Worm (Caenorhabditis elegans) whole organism, midembryonic: ENCODE results near the gene F17C11.13.

Experiments used
- klf-2 ChIP-seq: fragments of 200-800 bp; sonication (Bioruptor generic); conservative IDR thresholded peaks from 2 replicates; pipeline ENCODE4 v1.3.6; 2022; ENCODE audit warnings: missing genetic modification reagents, missing genetic modification characterization, missing compliant biosample characterization
- med-1 ChIP-seq: sonication (generic microtip); optimal IDR thresholded peaks from 2 replicates; lab custom pipeline; 2017; ENCODE audit warnings: missing genetic modification characterization, mild to moderate bottlenecking, missing compliant biosample characterization, antibody characterized with exemption, missing genetic modification reagents; ENCODE audit not compliant: insufficient read depth
- ref-1 ChIP-seq: fragments of 200-800 bp; sonication (Bioruptor generic); conservative IDR thresholded peaks from 2 replicates; pipeline ENCODE4 v1.3.6; 2022; ENCODE audit warnings: missing genetic modification reagents, missing genetic modification characterization, missing compliant biosample characterization
- tab-1 ChIP-seq: fragments of 200-800 bp; sonication (Bioruptor generic); IDR thresholded peaks from 2 replicates; pipeline ENCODE4 v1.3.6; 2022; ENCODE audit warnings: missing genetic modification characterization, missing compliant biosample characterization
- ztf-23 ChIP-seq: fragments of 200-800 bp; sonication (Bioruptor generic); IDR thresholded peaks from 2 replicates; pipeline ENCODE4 v1.3.6; 2022; ENCODE audit warnings: missing genetic modification reagents, missing genetic modification characterization, missing compliant biosample characterization

DNA sequence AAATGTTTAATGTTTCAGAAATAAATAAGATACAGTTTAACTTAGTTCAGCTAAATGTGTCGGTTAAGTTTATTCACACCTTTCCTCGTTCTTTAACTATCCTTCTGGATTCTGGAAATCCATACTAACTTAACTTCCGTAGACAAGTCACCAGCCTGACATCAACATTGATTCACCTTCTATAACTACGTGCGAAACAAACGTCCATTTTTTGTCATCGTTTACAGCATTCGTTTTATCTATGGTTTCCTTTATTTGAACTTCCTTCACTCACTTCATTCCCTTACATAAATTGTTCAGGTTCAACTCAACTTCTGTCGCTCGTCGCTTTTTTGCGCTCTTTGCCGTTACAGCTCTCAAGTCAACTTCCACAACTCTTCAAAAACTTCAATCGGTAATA, 14.6 kb upstream of the F17C11.13 start, which contains the start of gene F17C11.26:
- no peak for TF ChIP-seq klf-2
- TF ChIP-seq med-1 (GFP tag; lab: Kevin White, UChicago) = no peak
- no peak for TF ChIP-seq tab-1 (GFP tag; lab: Robert Waterston, UW)
- TF ChIP-seq ref-1 = no peak
- TF ChIP-seq ztf-23 (GFP tag; lab: Robert Waterston, UW) = no peak
